Worm (Caenorhabditis elegans) whole organism, L3 larva: ENCODE data around the gene srsx-31.

ENCODE experiments used
- R02D3.7 ChIP-seq: fragments of 150-350 bp; optimal IDR thresholded peaks from 2 replicates; lab custom pipeline; 2014; ENCODE audit warnings: missing biosample characterization, missing genetic modification characterization
- ama-1 ChIP-seq: fragments of 150-350 bp; optimal IDR thresholded peaks from 2 replicates; lab custom pipeline; 2018
- ceh-16 ChIP-seq: sonication (generic microtip); optimal IDR thresholded peaks from 2 replicates; lab custom pipeline; 2017; ENCODE audit warnings: missing biosample characterization, missing genetic modification characterization
- egl-27 ChIP-seq: sonication (generic microtip); optimal IDR thresholded peaks from 4 replicates; lab custom pipeline; 2017; ENCODE audit warnings: missing biosample characterization, missing genetic modification reagents, missing genetic modification characterization
- elt-2 ChIP-seq: sonication (generic microtip); optimal IDR thresholded peaks from 2 replicates; lab custom pipeline; 2016; ENCODE audit warnings: missing genetic modification reagents, mild to moderate bottlenecking, missing genetic modification characterization, missing compliant biosample characterization
- fkh-10 ChIP-seq: sonication (generic microtip); optimal IDR thresholded peaks from 2 replicates; lab custom pipeline; 2017; ENCODE audit warnings: missing biosample characterization, missing genetic modification reagents, missing genetic modification characterization
- jun-1 ChIP-seq: fragments of 150-350 bp; optimal IDR thresholded peaks from 2 replicates; lab custom pipeline; 2014; ENCODE audit warnings: missing biosample characterization, missing genetic modification reagents, missing genetic modification characterization
- nhr-12 ChIP-seq: fragments of 150-350 bp; optimal IDR thresholded peaks from 2 replicates; lab custom pipeline; 2014; ENCODE audit warnings: missing biosample characterization, missing genetic modification characterization
- nhr-25 ChIP-seq: sonication (generic microtip); optimal IDR thresholded peaks from 2 replicates; lab custom pipeline; 2017; ENCODE audit warnings: missing biosample characterization, missing genetic modification characterization
- pha-4 ChIP-seq: fragments of 150-350 bp; optimal IDR thresholded peaks from 2 replicates; lab custom pipeline; 2014; ENCODE audit warnings: missing biosample characterization, missing genetic modification reagents, missing genetic modification characterization
- pqm-1 ChIP-seq: fragments of 150-350 bp; optimal IDR thresholded peaks from 2 replicates; lab custom pipeline; 2017; ENCODE audit warnings: missing biosample characterization, missing genetic modification characterization, inconsistent platforms
- snpc-4 ChIP-seq: fragments of 150-350 bp; optimal IDR thresholded peaks from 2 replicates; lab custom pipeline; 2014; ENCODE audit warnings: missing biosample characterization, missing genetic modification characterization
- ztf-11 ChIP-seq: fragments of 150-350 bp; optimal IDR thresholded peaks from 2 replicates; lab custom pipeline; 2014; ENCODE audit warnings: missing biosample characterization, missing genetic modification characterization
- ztf-4 ChIP-seq: fragments of 150-350 bp; optimal IDR thresholded peaks from 2 replicates; lab custom pipeline; 2014; ENCODE audit warnings: missing biosample characterization, missing genetic modification characterization

ce11 chrV:11204452-11204851 is 50.4 kb downstream of the srsx-31 start:
- TF ChIP-seq pqm-1 (tag; lab: Kevin White, UChicago), result no peak
- TF ChIP-seq pha-4, result no peak
- no peak for TF ChIP-seq nhr-12 (tag; lab: Kevin White, UChicago)
- no peak for TF ChIP-seq ama-1 (lab: Kevin White, UChicago)
- no peak for TF ChIP-seq snpc-4 (tag; lab: Kevin White, UChicago)
- TF ChIP-seq egl-27 (tag; lab: Kevin White, UChicago), result no peak
- TF ChIP-seq jun-1, result no peak
- no peak for TF ChIP-seq R02D3.7 (tag; lab: Kevin White, UChicago)
- TF ChIP-seq fkh-10 (GFP tag; lab: Kevin White, UChicago), result no peak
- TF ChIP-seq elt-2 (tag; lab: Kevin White, UChicago), result no peak
- TF ChIP-seq ztf-4 (tag; lab: Kevin White, UChicago), result no peak
- TF ChIP-seq ztf-11 (tag; lab: Kevin White, UChicago), result no peak
- TF ChIP-seq nhr-25 (tag; lab: Kevin White, UChicago), result no peak
- no peak for TF ChIP-seq ceh-16 (tag; lab: Kevin White, UChicago)
